Fruit fly (Drosophila melanogaster) whole organism, wandering third instar larva: ENCODE measurements around the gene Tbca.

Experiments
- Abd-B ChIP-seq: fragments of >200 bp; optimal IDR thresholded peaks from 2 replicates; lab custom pipeline; 2017; ENCODE audit warnings: missing biosample characterization, missing genetic modification characterization
- CG32264 ChIP-seq: fragments of 200-800 bp; sonication (Bioruptor generic); optimal IDR thresholded peaks from 2 replicates; lab custom pipeline; 2016; ENCODE audit warnings: missing biosample characterization, missing genetic modification characterization
- CG9705 ChIP-seq: fragments of 200-800 bp; sonication (Bioruptor generic); optimal IDR thresholded peaks from 2 replicates; lab custom pipeline; 2018; ENCODE audit warnings: missing biosample characterization, mild to moderate bottlenecking, missing genetic modification characterization
- Dfd ChIP-seq: fragments of >200 bp; optimal IDR thresholded peaks from 2 replicates; lab custom pipeline; 2017; ENCODE audit warnings: missing biosample characterization, missing genetic modification characterization
- Dif ChIP-seq: fragments of 200-275, 200-300 bp; sonication (Bioruptor generic); optimal IDR thresholded peaks from 2 replicates; lab custom pipeline; 2018; ENCODE audit warnings: missing biosample characterization, missing genetic modification characterization; ENCODE audit not compliant: partially characterized antibody
- HLH106 ChIP-seq: fragments of 200-800 bp; optimal IDR thresholded peaks from 3 replicates; lab custom pipeline; 2019; ENCODE audit warnings: missing biosample characterization, mild to moderate bottlenecking, missing genetic modification characterization, moderate library complexity
- Hr83 ChIP-seq: fragments of 200-300 bp; sonication (Bioruptor generic); optimal IDR thresholded peaks from 2 replicates; lab custom pipeline; 2016; ENCODE audit warnings: missing biosample characterization, mild to moderate bottlenecking, missing genetic modification characterization, moderate library complexity; ENCODE audit not compliant: poor library complexity, severe bottlenecking
- Myc ChIP-seq: fragments of >200 bp; optimal IDR thresholded peaks from 2 replicates; lab custom pipeline; 2017
- N ChIP-seq: fragments of >200 bp; optimal IDR thresholded peaks from 2 replicates; lab custom pipeline; 2018; ENCODE audit warnings: missing biosample characterization, missing external identifiers, missing genetic modification characterization
- OdsH ChIP-seq: fragments of 200-800 bp; sonication (Bioruptor generic); optimal IDR thresholded peaks from 2 replicates; lab custom pipeline; 2016; ENCODE audit warnings: missing biosample characterization, mild to moderate bottlenecking, missing genetic modification characterization
- Rel ChIP-seq, 2 experiments: fragments of 200-800 bp; sonication (Bioruptor generic) in 1 of 2; optimal IDR thresholded peaks; 2 replicates in 1 of 2; 3 replicates in 1 of 2; lab custom pipeline; 2016 to 2019; ENCODE audit warnings: mild to moderate bottlenecking in 2 of 2, missing biosample characterization in 2 of 2, missing genetic modification characterization in 2 of 2, moderate library complexity in 1 of 2
- Sp1 ChIP-seq: fragments of 200-800 bp; sonication (Bioruptor generic); optimal IDR thresholded peaks from 3 replicates; lab custom pipeline; 2019; ENCODE audit warnings: missing biosample characterization, mild to moderate bottlenecking, missing genetic modification characterization, moderate library complexity
- Vsx2 ChIP-seq: fragments of 200-300, 225-300 bp; sonication (Bioruptor generic); optimal IDR thresholded peaks from 2 replicates; lab custom pipeline; 2018; ENCODE audit warnings: missing biosample characterization, missing genetic modification characterization; ENCODE audit not compliant: partially characterized antibody
- br ChIP-seq: fragments of 200-800 bp; sonication (Bioruptor generic); optimal IDR thresholded peaks from 2 replicates; lab custom pipeline; 2016; ENCODE audit warnings: missing biosample characterization, missing genetic modification characterization
- brk ChIP-seq: fragments of 200-800 bp; sonication (Bioruptor generic); optimal IDR thresholded peaks from 2 replicates; lab custom pipeline; 2016; ENCODE audit warnings: missing biosample characterization, mild to moderate bottlenecking, missing genetic modification characterization
- dl ChIP-seq, 2 experiments: fragments of 175-275, 200-275 bp in 1 of 2; fragments of 200-275 bp in 1 of 2; sonication (Bioruptor generic); optimal IDR thresholded peaks; lab custom pipeline; 2018; ENCODE audit warnings: mild to moderate bottlenecking in 2 of 2, missing biosample characterization in 2 of 2, missing genetic modification characterization in 2 of 2, moderate library complexity in 2 of 2; ENCODE audit not compliant: partially characterized antibody in 2 of 2, insufficient read depth in 1 of 2
- dmrt93B ChIP-seq: fragments of 200-800 bp; sonication (Bioruptor generic); optimal IDR thresholded peaks from 2 replicates; lab custom pipeline; 2018; ENCODE audit warnings: missing biosample characterization, mild to moderate bottlenecking, missing genetic modification characterization
- dsf ChIP-seq: sonication (Bioruptor generic); optimal IDR thresholded peaks from 2 replicates; lab custom pipeline; 2016; ENCODE audit warnings: missing biosample characterization, missing genetic modification characterization, borderline replicate concordance
- ey ChIP-seq: fragments of 200-800 bp; sonication (Bioruptor generic); optimal IDR thresholded peaks from 2 replicates; lab custom pipeline; 2016; ENCODE audit warnings: missing biosample characterization, missing genetic modification characterization
- foxo ChIP-seq, 2 experiments: fragments of 200-800 bp; sonication (Bioruptor generic); optimal IDR thresholded peaks; 2 replicates in 1 of 2; 3 replicates in 1 of 2; lab custom pipeline; 2016 to 2017; ENCODE audit warnings: missing biosample characterization in 2 of 2, missing genetic modification characterization in 2 of 2
- fru ChIP-seq: fragments of 200-800 bp; sonication (Bioruptor generic); optimal IDR thresholded peaks from 3 replicates; lab custom pipeline; 2016; ENCODE audit warnings: missing biosample characterization, mild to moderate bottlenecking, missing genetic modification characterization
- h ChIP-seq: fragments of 200-800 bp; sonication (Bioruptor generic); optimal IDR thresholded peaks from 3 replicates; lab custom pipeline; 2016; ENCODE audit warnings: missing biosample characterization, mild to moderate bottlenecking, missing genetic modification characterization
- jim ChIP-seq: fragments of 175-275, 200-325 bp; sonication (Bioruptor generic); optimal IDR thresholded peaks from 2 replicates; lab custom pipeline; 2016; ENCODE audit warnings: missing biosample characterization, mild to moderate bottlenecking, missing genetic modification characterization
- lola ChIP-seq: fragments of >200 bp; optimal IDR thresholded peaks from 2 replicates; lab custom pipeline; 2017; ENCODE audit warnings: missing biosample characterization, missing genetic modification characterization
- pan ChIP-seq: fragments of >200 bp; optimal IDR thresholded peaks from 2 replicates; lab custom pipeline; 2017
- psq ChIP-seq: fragments of 200-800 bp; sonication (Bioruptor generic); optimal IDR thresholded peaks from 3 replicates; lab custom pipeline; 2017; ENCODE audit warnings: missing biosample characterization, mild to moderate bottlenecking, missing genetic modification characterization, moderate library complexity
- rgr ChIP-seq: fragments of 200-800 bp; sonication (Bioruptor generic); optimal IDR thresholded peaks from 3 replicates; lab custom pipeline; 2016; ENCODE audit warnings: missing biosample characterization, mild to moderate bottlenecking, missing genetic modification characterization
- sage ChIP-seq: fragments of 200-800 bp; sonication (Bioruptor generic); optimal IDR thresholded peaks from 2 replicates; lab custom pipeline; 2016; ENCODE audit warnings: missing biosample characterization, mild to moderate bottlenecking, missing genetic modification characterization
- sv ChIP-seq: fragments of 200-800 bp; sonication (Bioruptor generic); optimal IDR thresholded peaks from 3 replicates; lab custom pipeline; 2016; ENCODE audit warnings: missing biosample characterization, missing genetic modification characterization
- usp ChIP-seq: fragments of >200 bp; optimal IDR thresholded peaks from 2 replicates; lab custom pipeline; 2017; ENCODE audit warnings: missing biosample characterization, missing genetic modification characterization
- woc ChIP-seq: sonication (Bioruptor generic); optimal IDR thresholded peaks from 2 replicates; lab custom pipeline; 2016; ENCODE audit warnings: missing biosample characterization, mild to moderate bottlenecking, missing genetic modification characterization

Gene Tbca

dm6 chr3R:31698143-31698776 is 45.0 kb upstream of the Tbca start (continued):
- TF ChIP-seq OdsH (GFP tag; lab: Kevin White, UChicago), result peak; percentile 96
- TF ChIP-seq h (GFP tag; lab: Kevin White, UChicago), result peak; percentile 97

- TF ChIP-seq brk (no peak), Vsx2 (GFP tag; lab: Kevin White, UChicago) (no peak), rgr (GFP tag; lab: Kevin White, UChicago) (peak; percentile 5), ey (peak; percentile 9), HLH106 (no peak), fru (GFP tag; lab: Kevin White, UChicago) (peak; percentile 13), N (GFP tag; lab: Kevin White, UChicago) (no peak)
Observed at dm6 chr3R:31700212-31700611, 43.1 kb upstream of the Tbca start.

dm6 chr3R:31701934-31702333 is 41.4 kb upstream of the Tbca start:
- no peak for TF ChIP-seq jim (GFP tag; lab: Kevin White, UChicago)
- peak; percentile 66 for TF ChIP-seq fru (GFP tag; lab: Kevin White, UChicago)
- no peak for TF ChIP-seq sage (GFP tag; lab: Kevin White, UChicago)
- TF ChIP-seq h (GFP tag; lab: Kevin White, UChicago), result peak; percentile 14
- TF ChIP-seq OdsH (GFP tag; lab: Kevin White, UChicago), result no peak
- TF ChIP-seq foxo (GFP tag; optimal IDR thresholded peaks at IDR 0.05; lab: Kevin White, UChicago), result peak in 1 of 2 experiments; percentile 2
- peak; percentile 12 for TF ChIP-seq HLH106
- no peak for TF ChIP-seq Dfd (GFP tag; lab: Kevin White, UChicago)
- peak; percentile 27 for TF ChIP-seq Dif
- TF ChIP-seq dmrt93B (GFP tag; lab: Kevin White, UChicago), result no peak
- no peak for TF ChIP-seq pan
- peak; percentile 27 for TF ChIP-seq Hr83
- TF ChIP-seq N (GFP tag; lab: Kevin White, UChicago), result no peak
- TF ChIP-seq psq (GFP tag; lab: Kevin White, UChicago), result peak; percentile 29
- TF ChIP-seq Vsx2 (GFP tag; lab: Kevin White, UChicago), result peak; percentile 47
- TF ChIP-seq dl (GFP tag; optimal IDR thresholded peaks at IDR 0.05; lab: Kevin White, UChicago; ENCODE audit: insufficient read depth in 1 of 2, partially characterized antibody in 2 of 2), result no peak
- no peak for TF ChIP-seq lola
- no peak for TF ChIP-seq Rel (GFP tag; optimal IDR thresholded peaks at IDR 0.05; lab: Kevin White, UChicago)
- peak; percentile 39 for TF ChIP-seq Rel (tag; optimal IDR thresholded peaks at IDR 0.05; lab: Kevin White, UChicago)
- no peak for TF ChIP-seq usp (GFP tag; lab: Kevin White, UChicago)
- peak; percentile 30 for TF ChIP-seq brk
- peak; percentile 49 for TF ChIP-seq Sp1
- no peak for TF ChIP-seq dsf (GFP tag; lab: Kevin White, UChicago)
- peak; percentile 16 for TF ChIP-seq CG9705

- no peak for TF ChIP-seq Abd-B (GFP tag; lab: Kevin White, UChicago)
- no peak for TF ChIP-seq CG9705
- no peak for TF ChIP-seq jim (GFP tag; lab: Kevin White, UChicago)
- no peak for TF ChIP-seq Vsx2 (GFP tag; lab: Kevin White, UChicago)
- no peak for TF ChIP-seq woc (GFP tag; lab: Kevin White, UChicago)
- TF ChIP-seq sv (GFP tag; lab: Kevin White, UChicago), result no peak
- TF ChIP-seq br (GFP tag; lab: Kevin White, UChicago), result no peak
- TF ChIP-seq, all 38 proteins: peak for 0
Observed at dm6 chr3R:31703370-31703769, 39.9 kb upstream of the Tbca start.

dm6 chr3R:31704524-31705215 is 38.6 kb upstream of the Tbca start:
- no peak for TF ChIP-seq Myc (lab: Kevin White, UChicago)
- no peak for TF ChIP-seq Dif
- TF ChIP-seq CG32264 (GFP tag; lab: Kevin White, UChicago), result no peak
